Fruit fly (Drosophila melanogaster) whole organism, embryonic: ENCODE results near the gene CG43813.

Experiments used
- Atf-2 ChIP-seq: fragments of 200-800 bp; sonication (Bioruptor generic); optimal IDR thresholded peaks from 2 replicates; lab custom pipeline; 2016; ENCODE audit warnings: missing biosample characterization, missing genetic modification characterization
- Atf3 ChIP-seq: fragments of 200-800 bp; sonication (Bioruptor generic); optimal IDR thresholded peaks from 3 replicates; lab custom pipeline; 2016; ENCODE audit warnings: missing biosample characterization, missing genetic modification characterization
- BEAF-32 ChIP-seq: fragments of 200-800 bp; sonication (Bioruptor generic); optimal IDR thresholded peaks from 3 replicates; lab custom pipeline; 2017; ENCODE audit warnings: missing biosample characterization, missing genetic modification characterization, mild to moderate bottlenecking, moderate library complexity, missing genetic modification reagents
- Bdp1 ChIP-seq: fragments of 200-800 bp; sonication (Bioruptor generic); optimal IDR thresholded peaks from 3 replicates; lab custom pipeline; 2016; ENCODE audit warnings: missing biosample characterization, missing genetic modification characterization
- CG10431 ChIP-seq: fragments of 200-800 bp; sonication (Bioruptor generic); optimal IDR thresholded peaks from 3 replicates; lab custom pipeline; 2018; ENCODE audit warnings: missing biosample characterization, mild to moderate bottlenecking, missing genetic modification characterization
- CG10959 ChIP-seq: fragments of 200-800 bp; sonication (Bioruptor generic); IDR thresholded peaks from 2 replicates; pipeline ENCODE4 v1.3.6; 2022; ENCODE audit warnings: missing biosample characterization, missing genetic modification characterization
- CG11247 ChIP-seq: fragments of 200-800 bp; sonication (Bioruptor generic); IDR thresholded peaks from 2 replicates; pipeline ENCODE4 v1.3.6; 2022; ENCODE audit warnings: missing biosample characterization, missing genetic modification characterization
- CG12942 ChIP-seq: fragments of 200-800 bp; sonication (Bioruptor generic); optimal IDR thresholded peaks from 3 replicates; lab custom pipeline; 2016; ENCODE audit warnings: missing biosample characterization, missing genetic modification characterization
- CG13894 ChIP-seq: fragments of 200-800 bp; sonication (Bioruptor generic); optimal IDR thresholded peaks from 3 replicates; lab custom pipeline; 2018; ENCODE audit warnings: missing biosample characterization, mild to moderate bottlenecking, missing genetic modification characterization, moderate library complexity
- CG1529 ChIP-seq: fragments of 200-800 bp; sonication (Bioruptor generic); optimal IDR thresholded peaks from 3 replicates; lab custom pipeline; 2018; ENCODE audit warnings: missing biosample characterization, missing genetic modification characterization
- CG16813 ChIP-seq: fragments of 200-800 bp; sonication (Bioruptor generic); IDR thresholded peaks from 3 replicates; pipeline ENCODE4 v1.3.6; 2022; ENCODE audit warnings: missing biosample characterization, missing genetic modification characterization; ENCODE audit not compliant: partially characterized antibody
- CG17829 ChIP-seq: fragments of 200-800 bp; optimal IDR thresholded peaks from 2 replicates; lab custom pipeline; 2019; ENCODE audit warnings: missing biosample characterization, mild to moderate bottlenecking, missing genetic modification characterization, moderate library complexity
- CG18619 ChIP-seq: fragments of 200-800 bp; sonication (Bioruptor generic); optimal IDR thresholded peaks from 3 replicates; lab custom pipeline; 2017; ENCODE audit warnings: missing biosample characterization, mild to moderate bottlenecking, missing genetic modification characterization
- CG2120 ChIP-seq: fragments of 200-800 bp; sonication (Bioruptor generic); optimal IDR thresholded peaks from 3 replicates; lab custom pipeline; 2016; ENCODE audit warnings: missing biosample characterization, missing genetic modification characterization
- CG3281 ChIP-seq: fragments of 200-800 bp; sonication (Bioruptor generic); optimal IDR thresholded peaks from 3 replicates; lab custom pipeline; 2017; ENCODE audit warnings: missing biosample characterization, mild to moderate bottlenecking, missing genetic modification characterization
- CG34224 ChIP-seq: fragments of 200-800 bp; sonication (Bioruptor generic); IDR thresholded peaks from 3 replicates; pipeline ENCODE4 v1.3.6; 2022; ENCODE audit warnings: missing biosample characterization, missing genetic modification characterization; ENCODE audit not compliant: partially characterized antibody
- CG34422 ChIP-seq: fragments of 200-800 bp; sonication (Bioruptor generic); IDR thresholded peaks from 3 replicates; pipeline ENCODE4 v1.3.6; 2022; ENCODE audit warnings: missing biosample characterization, missing genetic modification characterization
- CG3726 ChIP-seq: fragments of 200-800 bp; sonication (Bioruptor generic); IDR thresholded peaks from 3 replicates; pipeline ENCODE4, ENCODE4 v1.3.6; 2022; ENCODE audit warnings: missing biosample characterization, missing genetic modification characterization
- CG4617 ChIP-seq: fragments of 200-800 bp; sonication (Bioruptor generic); optimal IDR thresholded peaks from 3 replicates; lab custom pipeline; 2016; ENCODE audit warnings: missing biosample characterization, missing genetic modification characterization, borderline replicate concordance
- CG6175 ChIP-seq: fragments of 200-800 bp; sonication (Bioruptor generic); IDR thresholded peaks from 3 replicates; pipeline ENCODE4 v1.3.6; 2022; ENCODE audit warnings: missing biosample characterization, missing genetic modification characterization
- CG6254 ChIP-seq: fragments of 200-800 bp; sonication (Bioruptor generic); optimal IDR thresholded peaks from 3 replicates; lab custom pipeline; 2017; ENCODE audit warnings: mild to moderate bottlenecking, missing biosample characterization, missing genetic modification reagents, missing genetic modification characterization
- CG6813 ChIP-seq: fragments of 200-800 bp; sonication (Bioruptor generic); optimal IDR thresholded peaks from 2 replicates; lab custom pipeline; 2017; ENCODE audit warnings: missing biosample characterization, missing genetic modification characterization, mild to moderate bottlenecking, moderate library complexity, missing genetic modification reagents
- CG7357 ChIP-seq: fragments of 200-800 bp; sonication (Bioruptor generic); IDR thresholded peaks from 3 replicates; pipeline ENCODE4 v1.3.6; 2022; ENCODE audit warnings: missing biosample characterization, missing genetic modification characterization
- CG8281 ChIP-seq: fragments of 200-800 bp; sonication (Bioruptor generic); optimal IDR thresholded peaks from 2 replicates; lab custom pipeline; 2018; ENCODE audit warnings: missing biosample characterization, mild to moderate bottlenecking, missing genetic modification characterization, moderate library complexity
- CG8478 ChIP-seq: fragments of >200 bp; optimal IDR thresholded peaks from 2 replicates; lab custom pipeline; 2018
- CG8924 ChIP-seq: fragments of 200-800 bp; optimal IDR thresholded peaks from 3 replicates; lab custom pipeline; 2019; ENCODE audit warnings: missing biosample characterization, mild to moderate bottlenecking, missing genetic modification characterization, moderate library complexity
- CG9727 ChIP-seq: fragments of 200-800 bp; sonication (Bioruptor generic); optimal IDR thresholded peaks from 3 replicates; lab custom pipeline; 2017; ENCODE audit warnings: missing biosample characterization, mild to moderate bottlenecking, missing genetic modification characterization
- Camta ChIP-seq: fragments of 200-800 bp; sonication (Bioruptor generic); optimal IDR thresholded peaks from 2 replicates; lab custom pipeline; 2016; ENCODE audit warnings: missing biosample characterization, missing genetic modification characterization
- CoRest ChIP-seq: fragments of 200-800 bp; sonication (Bioruptor generic); optimal IDR thresholded peaks from 3 replicates; lab custom pipeline; 2018; ENCODE audit warnings: missing biosample characterization, mild to moderate bottlenecking, missing genetic modification characterization, moderate library complexity
- D19B ChIP-seq: fragments of 200-800 bp; sonication (Bioruptor generic); optimal IDR thresholded peaks from 2 replicates; lab custom pipeline; 2017; ENCODE audit warnings: missing biosample characterization, mild to moderate bottlenecking, missing genetic modification characterization
- Dip3 ChIP-seq: fragments of 200-800 bp; sonication (Bioruptor generic); optimal IDR thresholded peaks from 3 replicates; lab custom pipeline; 2016; ENCODE audit warnings: missing biosample characterization, missing genetic modification characterization
- H2.0 ChIP-seq: fragments of 200-800 bp; sonication (Bioruptor generic); IDR thresholded peaks from 2 replicates; pipeline ENCODE4 v1.3.6; 2022; ENCODE audit warnings: missing biosample characterization, missing genetic modification characterization
- HmgD ChIP-seq: fragments of 200-800 bp; sonication (Bioruptor generic); optimal IDR thresholded peaks from 3 replicates; lab custom pipeline; 2016; ENCODE audit warnings: missing biosample characterization, missing genetic modification characterization
- Max ChIP-seq: fragments of 200-800 bp; sonication (Bioruptor generic); optimal IDR thresholded peaks from 2 replicates; lab custom pipeline; 2016; ENCODE audit warnings: missing biosample characterization, mild to moderate bottlenecking, missing genetic modification characterization
- Poxn ChIP-seq: fragments of 200-800 bp; sonication (Bioruptor generic); IDR thresholded peaks from 2 replicates; pipeline ENCODE4 v1.3.6; 2022; ENCODE audit warnings: missing biosample characterization, missing genetic modification characterization
- Usf ChIP-seq: fragments of 200-800 bp; sonication (Bioruptor generic); optimal IDR thresholded peaks from 2 replicates; lab custom pipeline; 2017; ENCODE audit warnings: missing genotype, missing biosample characterization, missing genetic modification characterization
- YL-1 ChIP-seq: fragments of 200-800 bp; sonication (Bioruptor generic); optimal IDR thresholded peaks from 3 replicates; lab custom pipeline; 2017; ENCODE audit warnings: missing biosample characterization, mild to moderate bottlenecking, missing genetic modification characterization
- cg ChIP-seq: fragments of 200-800 bp; sonication (Bioruptor generic); optimal IDR thresholded peaks from 3 replicates; lab custom pipeline; 2019; ENCODE audit warnings: missing biosample characterization, mild to moderate bottlenecking, missing genetic modification characterization, moderate library complexity
- cwo ChIP-seq: fragments of 200-800 bp; sonication (Bioruptor generic); optimal IDR thresholded peaks from 3 replicates; lab custom pipeline; 2017; ENCODE audit warnings: missing biosample characterization, missing genetic modification characterization, mild to moderate bottlenecking, moderate library complexity, missing genetic modification reagents
- dan ChIP-seq: fragments of 200-800 bp; sonication (Bioruptor generic); IDR thresholded peaks from 2 replicates; pipeline ENCODE4 v1.3.6; 2022; ENCODE audit warnings: missing biosample characterization, missing genetic modification characterization
- dmrt11E ChIP-seq: fragments of 200-800 bp; sonication (Bioruptor generic); optimal IDR thresholded peaks from 3 replicates; lab custom pipeline; 2018; ENCODE audit warnings: missing biosample characterization, mild to moderate bottlenecking, missing genetic modification characterization, moderate library complexity
- en ChIP-seq: fragments of 200-800 bp; sonication (Bioruptor generic); optimal IDR thresholded peaks from 2 replicates; lab custom pipeline; 2016; ENCODE audit warnings: missing biosample characterization, missing genetic modification characterization
- gce ChIP-seq: fragments of 200-800 bp; sonication (Bioruptor generic); IDR thresholded peaks from 3 replicates; pipeline ENCODE4 v1.3.6; 2022; ENCODE audit warnings: missing biosample characterization, missing genetic modification characterization
- gfzf ChIP-seq: fragments of 200-800 bp; sonication (Bioruptor generic); optimal IDR thresholded peaks from 2 replicates; lab custom pipeline; 2016; ENCODE audit warnings: missing biosample characterization, mild to moderate bottlenecking, missing genetic modification characterization, moderate library complexity
- inv ChIP-seq: fragments of 200-800 bp; sonication (Bioruptor generic); IDR thresholded peaks from 2 replicates; pipeline ENCODE4 v1.3.6; 2022; ENCODE audit warnings: missing biosample characterization, missing genetic modification characterization; ENCODE audit not compliant: partially characterized antibody
- phol ChIP-seq: fragments of 200-800 bp; sonication (Bioruptor generic); optimal IDR thresholded peaks from 3 replicates; lab custom pipeline; 2018; ENCODE audit warnings: missing biosample characterization, mild to moderate bottlenecking, missing genetic modification characterization, moderate library complexity
- slou ChIP-seq: fragments of 200-800 bp; sonication (Bioruptor generic); optimal IDR thresholded peaks from 3 replicates; lab custom pipeline; 2016; ENCODE audit warnings: missing biosample characterization, missing genetic modification characterization
- sob ChIP-seq: fragments of 200-800 bp; sonication (Bioruptor generic); IDR thresholded peaks from 2 replicates; pipeline ENCODE4 v1.3.6; 2022; ENCODE audit warnings: missing biosample characterization, missing genetic modification characterization
- ttk ChIP-seq: fragments of 200-800 bp; sonication (Bioruptor generic); IDR thresholded peaks from 2 replicates; pipeline ENCODE4 v2.1.2; 2022; ENCODE audit warnings: missing biosample characterization, missing genetic modification characterization
- usp ChIP-seq: fragments of >200 bp; optimal IDR thresholded peaks from 2 replicates; lab custom pipeline; 2017; ENCODE audit warnings: missing biosample characterization, missing genetic modification characterization
- zfh1 ChIP-seq: fragments of 200-800 bp; sonication (Bioruptor generic); IDR thresholded peaks from 3 replicates; pipeline ENCODE4 v1.3.6; 2022; ENCODE audit warnings: missing biosample characterization, missing genetic modification characterization

CG43813 gene

dm6 chr2L:12371740-12372139 lies 27.7 kb upstream of the CG43813 start (continued):
- TF ChIP-seq CG34224 (no peak), dmrt11E (tag; lab: Kevin White, UChicago) (peak; percentile 38), CG8924 (peak; percentile 38), sob (GFP tag; lab: Robert Waterston, UW) (0 out of 2 replicates have a peak, but pooled peaks have one; percentile 23), zfh1 (GFP tag; lab: Robert Waterston, UW) (peak; percentile 52; the same call in 1 of the 3 replicates), CG10959 (GFP tag; lab: Robert Waterston, UW) (no peak), CG3281 (GFP tag; lab: Kevin White, UChicago) (peak; percentile 47), CG34422 (GFP tag; lab: Robert Waterston, UW) (no peak), gce (GFP tag; lab: Robert Waterston, UW) (peak; percentile 81; the same call in 2 of the 3 replicates), CG7357 (GFP tag; lab: Robert Waterston, UW) (0 out of 3 replicates have a peak, but pooled peaks have one; percentile 29), inv (GFP tag; lab: Robert Waterston, UW) (no peak), CG4617 (GFP tag; lab: Kevin White, UChicago) (no peak), CG6813 (peak; percentile 76), gfzf (GFP tag; lab: Kevin White, UChicago) (no peak), D19B (no peak), dan (GFP tag; lab: Robert Waterston, UW) (no peak), Dip3 (GFP tag; lab: Kevin White, UChicago) (no peak), cwo (GFP tag; lab: Kevin White, UChicago) (no peak), CG6175 (GFP tag; lab: Robert Waterston, UW) (0 out of 3 replicates have a peak, but pooled peaks have one; percentile 31), CG9727 (GFP tag; lab: Kevin White, UChicago) (peak; percentile 55), Atf-2 (GFP tag; lab: Kevin White, UChicago) (no peak), HmgD (GFP tag; lab: Kevin White, UChicago) (no peak), CG13894 (no peak), H2.0 (no peak), Poxn (GFP tag; lab: Robert Waterston, UW) (no peak), CG1529 (GFP tag; lab: Kevin White, UChicago) (peak; percentile 81), YL-1 (GFP tag; lab: Kevin White, UChicago) (peak; percentile 46), en (GFP tag; lab: Kevin White, UChicago) (peak; percentile 6), Max (no peak), usp (no peak), CG17829 (tag; lab: Kevin White, UChicago) (peak; percentile 40), phol (tag; lab: Kevin White, UChicago) (no peak), CG11247 (GFP tag; lab: Robert Waterston, UW) (peak; percentile 35; the same call in 1 of the 2 replicates), CG6254 (GFP tag; lab: Kevin White, UChicago) (peak; percentile 71), Atf3 (GFP tag; lab: Kevin White, UChicago) (peak; percentile 35), ttk (peak; percentile 48; the same call in 1 of the 2 replicates), cg (GFP tag; lab: Kevin White, UChicago) (no peak), Camta (peak; percentile 63), CG2120 (peak; percentile 6), CG8478 (no peak), Bdp1 (peak; percentile 54), CG12942 (GFP tag; lab: Kevin White, UChicago) (peak; percentile 53), Usf (no peak), CG10431 (GFP tag; lab: Kevin White, UChicago) (peak; percentile 88), BEAF-32 (GFP tag; lab: Kevin White, UChicago) (no peak), CG3726 (peak; percentile 8; the same call in 1 of the 3 replicates), slou (no peak), CG8281 (tag; lab: Kevin White, UChicago) (peak; percentile 47), CoRest (tag; lab: Kevin White, UChicago) (peak; percentile 48), CG18619 (peak; percentile 61), CG16813 (GFP tag; lab: Robert Waterston, UW) (no peak)
